Worm (Caenorhabditis elegans) whole organism, young adult: ENCODE measurements around the gene F41E6.12.

Experiments used
- B0019.2 ChIP-seq: fragments of 200-800 bp; sonication (Bioruptor generic); conservative IDR thresholded peaks from 2 replicates; pipeline ENCODE4 v1.3.6; 2022; ENCODE audit warnings: missing genetic modification reagents, missing genetic modification characterization, missing compliant biosample characterization
- B0336.3 ChIP-seq: fragments of 200-800 bp; sonication (Bioruptor generic); IDR thresholded peaks from 2 replicates; pipeline ENCODE4 v1.3.6; 2022; ENCODE audit warnings: missing genetic modification characterization, missing compliant biosample characterization
- C17E4.6 ChIP-seq: fragments of 200-800 bp; sonication (Bioruptor generic); IDR thresholded peaks from 2 replicates; pipeline ENCODE4 v1.3.6; 2022; ENCODE audit warnings: missing genetic modification reagents, missing genetic modification characterization, missing compliant biosample characterization
- D2030.7 ChIP-seq: fragments of 200-800 bp; sonication (Bioruptor generic); IDR thresholded peaks from 2 replicates; pipeline ENCODE4 v1.3.6; 2022; ENCODE audit warnings: missing genetic modification reagents, missing genetic modification characterization, missing compliant biosample characterization
- F37B4.10 ChIP-seq: fragments of 200-800 bp; sonication (Bioruptor generic); IDR thresholded peaks from 2 replicates; pipeline ENCODE4 v1.3.6; 2022; ENCODE audit warnings: missing genetic modification characterization, missing compliant biosample characterization
- K12H6.12 ChIP-seq: fragments of 200-800 bp; sonication (Bioruptor generic); optimal IDR thresholded peaks from 2 replicates; lab custom pipeline; 2018; ENCODE audit warnings: mild to moderate bottlenecking, missing genetic modification characterization, missing compliant biosample characterization
- Y53F4B.3 ChIP-seq: fragments of 200-800 bp; sonication (Bioruptor generic); IDR thresholded peaks from 2 replicates; pipeline ENCODE4 v1.3.6; 2022; ENCODE audit warnings: missing genetic modification reagents, missing genetic modification characterization, missing compliant biosample characterization
- Y95B8A.8 ChIP-seq: fragments of 200-800 bp; sonication (Bioruptor generic); IDR thresholded peaks from 2 replicates; pipeline ENCODE4 v1.3.6; 2022; ENCODE audit warnings: missing genetic modification reagents, missing genetic modification characterization, missing compliant biosample characterization
- ZK185.1 ChIP-seq: sonication (generic microtip); optimal IDR thresholded peaks from 2 replicates; lab custom pipeline; 2016; ENCODE audit warnings: mild to moderate bottlenecking, missing genetic modification characterization, missing compliant biosample characterization; ENCODE audit not compliant: poor library complexity, severe bottlenecking
- ama-1 ChIP-seq, 3 experiments: fragments of 150-350 bp in 1 of 3; sonication (generic microtip) in 2 of 3; optimal IDR thresholded peaks; 2 replicates each; lab custom pipeline; 2014 to 2018; ENCODE audit warnings: missing biosample characterization in 2 of 3, missing genetic modification characterization in 2 of 3, missing genetic modification reagents in 2 of 3
- atf-7 ChIP-seq: sonication (generic microtip); optimal IDR thresholded peaks from 2 replicates; lab custom pipeline; 2017; ENCODE audit warnings: mild to moderate bottlenecking, missing genetic modification characterization, missing compliant biosample characterization
- attf-5 ChIP-seq: fragments of 200-800 bp; sonication (Bioruptor generic); optimal IDR thresholded peaks from 2 replicates; lab custom pipeline; 2018; ENCODE audit warnings: mild to moderate bottlenecking, missing genetic modification characterization, missing compliant biosample characterization
- cebp-2 ChIP-seq: fragments of 200-800 bp; sonication (Bioruptor generic); IDR thresholded peaks from 2 replicates; pipeline ENCODE4 v1.3.6; 2022; ENCODE audit warnings: missing genetic modification characterization, missing compliant biosample characterization
- ceh-58 ChIP-seq: fragments of 200-800 bp; sonication (Bioruptor generic); IDR thresholded peaks from 2 replicates; pipeline ENCODE4 v1.3.6; 2022; ENCODE audit warnings: missing genetic modification characterization, missing compliant biosample characterization
- die-1 ChIP-seq: sonication (generic microtip); optimal IDR thresholded peaks from 2 replicates; lab custom pipeline; 2016; ENCODE audit warnings: missing genotype, mild to moderate bottlenecking, missing genetic modification characterization, missing compliant biosample characterization
- dox-1 ChIP-seq: fragments of 200-800 bp; sonication (Bioruptor generic); IDR thresholded peaks from 2 replicates; pipeline ENCODE4 v1.3.6; 2022; ENCODE audit warnings: missing genetic modification reagents, missing genetic modification characterization, missing compliant biosample characterization
- dpl-1 ChIP-seq: fragments of 150-350 bp; optimal IDR thresholded peaks from 2 replicates; lab custom pipeline; 2014; ENCODE audit warnings: missing biosample characterization, missing genetic modification reagents, missing genetic modification characterization
- efl-1 ChIP-seq: fragments of 150-350 bp; optimal IDR thresholded peaks from 2 replicates; lab custom pipeline; 2014; ENCODE audit warnings: missing biosample characterization, missing genetic modification reagents, missing genetic modification characterization
- egl-18 ChIP-seq: fragments of 200-800 bp; sonication (Bioruptor generic); IDR thresholded peaks from 2 replicates; pipeline ENCODE4 v1.3.6; 2022; ENCODE audit warnings: missing genetic modification reagents, missing genetic modification characterization, missing compliant biosample characterization
- ekl-4 ChIP-seq: fragments of 200-800 bp; sonication (Bioruptor generic); IDR thresholded peaks from 2 replicates; pipeline ENCODE4 v1.3.6; 2022; ENCODE audit warnings: missing genetic modification reagents, missing genetic modification characterization, missing compliant biosample characterization
- him-1 ChIP-seq: sonication (generic microtip); optimal IDR thresholded peaks from 2 replicates; lab custom pipeline; 2016; ENCODE audit warnings: missing genotype, missing genetic modification reagents, missing genetic modification characterization, missing compliant biosample characterization
- lag-1 ChIP-seq: fragments of 200-800 bp; sonication (Bioruptor generic); IDR thresholded peaks from 2 replicates; pipeline ENCODE4 v1.3.6; 2022; ENCODE audit warnings: missing genetic modification reagents, missing genetic modification characterization, missing compliant biosample characterization
- lin-40 ChIP-seq: sonication (generic microtip); optimal IDR thresholded peaks from 2 replicates; lab custom pipeline; 2016; ENCODE audit warnings: missing genetic modification characterization, mild to moderate bottlenecking, missing compliant biosample characterization, missing genotype, missing genetic modification reagents
- lir-1 ChIP-seq: fragments of 200-800 bp; sonication (Bioruptor generic); conservative IDR thresholded peaks from 2 replicates; pipeline ENCODE4 v1.3.6; 2022; ENCODE audit warnings: missing genetic modification reagents, missing genetic modification characterization, missing compliant biosample characterization
- madf-10 ChIP-seq: sonication (generic microtip); optimal IDR thresholded peaks from 2 replicates; lab custom pipeline; 2016; ENCODE audit warnings: mild to moderate bottlenecking, missing genetic modification characterization, missing compliant biosample characterization
- madf-3 ChIP-seq: fragments of 200-800 bp; sonication (Bioruptor generic); IDR thresholded peaks from 2 replicates; pipeline ENCODE4 v1.3.6; 2022; ENCODE audit warnings: missing genetic modification reagents, missing genetic modification characterization, missing compliant biosample characterization
- mxl-1 ChIP-seq: sonication (generic microtip); optimal IDR thresholded peaks from 2 replicates; lab custom pipeline; 2016; ENCODE audit warnings: missing genetic modification characterization, missing compliant biosample characterization
- nfyb-1 ChIP-seq: fragments of 200-800 bp; sonication (Bioruptor generic); IDR thresholded peaks from 2 replicates; pipeline ENCODE4 v1.3.6; 2022; ENCODE audit warnings: missing genetic modification reagents, missing genetic modification characterization, missing compliant biosample characterization
- nhr-120 ChIP-seq: fragments of 200-800 bp; sonication (Bioruptor generic); IDR thresholded peaks from 2 replicates; pipeline ENCODE4 v1.3.6; 2022; ENCODE audit warnings: missing genetic modification characterization, missing compliant biosample characterization
- nhr-179 ChIP-seq: sonication (generic microtip); optimal IDR thresholded peaks from 2 replicates; lab custom pipeline; 2016; ENCODE audit warnings: mild to moderate bottlenecking, missing genetic modification characterization, missing compliant biosample characterization
- repo-1 ChIP-seq: sonication (generic microtip); optimal IDR thresholded peaks from 2 replicates; lab custom pipeline; 2017; ENCODE audit warnings: mild to moderate bottlenecking, missing genetic modification characterization, missing compliant biosample characterization
- snpc-3.4 ChIP-seq: sonication (generic microtip); optimal IDR thresholded peaks from 2 replicates; lab custom pipeline; 2017; ENCODE audit warnings: missing genetic modification characterization, mild to moderate bottlenecking, missing compliant biosample characterization, antibody characterized with exemption, moderate library complexity, missing genotype, missing genetic modification reagents
- tbx-9 ChIP-seq: sonication (generic microtip); optimal IDR thresholded peaks from 2 replicates; lab custom pipeline; 2016; ENCODE audit warnings: borderline replicate concordance, missing genetic modification characterization, inconsistent platforms, missing compliant biosample characterization
- ztf-22 ChIP-seq: fragments of 200-800 bp; sonication (Bioruptor generic); optimal IDR thresholded peaks from 2 replicates; lab custom pipeline; 2018; ENCODE audit warnings: mild to moderate bottlenecking, missing genetic modification characterization, moderate library complexity, missing compliant biosample characterization
- ztf-25 ChIP-seq: fragments of 200-800 bp; sonication (Bioruptor generic); IDR thresholded peaks from 2 replicates; pipeline ENCODE4 v1.3.6; 2022; ENCODE audit warnings: missing genetic modification reagents, missing genetic modification characterization, missing compliant biosample characterization
- ztf-26 ChIP-seq: sonication (generic microtip); optimal IDR thresholded peaks from 2 replicates; lab custom pipeline; 2017; ENCODE audit warnings: missing genetic modification characterization, missing compliant biosample characterization
- ztf-28 ChIP-seq: fragments of 200-800 bp; sonication (Bioruptor generic); IDR thresholded peaks from 2 replicates; pipeline ENCODE4 v1.3.6; 2022; ENCODE audit warnings: missing genetic modification reagents, missing genetic modification characterization, missing compliant biosample characterization

The F41E6.12 gene

DNA sequence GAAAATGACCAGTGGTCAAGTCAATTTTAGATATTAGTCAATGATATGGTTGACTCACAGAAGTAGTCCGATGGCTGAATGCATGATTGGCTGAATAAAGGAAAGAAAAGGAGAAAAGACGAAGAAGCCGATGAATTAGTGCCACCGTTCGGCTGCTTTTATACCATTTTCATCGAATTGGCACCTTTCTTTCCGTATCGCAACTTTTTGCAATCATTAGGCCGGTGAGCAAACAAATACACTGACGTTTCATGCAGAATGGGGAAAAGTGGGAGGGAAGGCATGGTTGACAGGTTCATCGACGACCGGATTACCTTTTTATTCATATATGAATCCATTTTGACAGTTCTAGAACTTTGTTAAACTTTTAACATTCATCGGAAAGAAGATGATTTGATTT, 7.7 kb downstream of the F41E6.12 start, which contains the start of gene idpc-2:
TSS of gene idpc-2 (minus strand) at position 101 of the 400 bp plus-strand sequence.
- TF ChIP-seq Y95B8A.8 (GFP tag; lab: Robert Waterston, UW) (no peak), ztf-22 (GFP tag; lab: Kevin White, UChicago) (no peak), atf-7 (tag; lab: Kevin White, UChicago) (no peak), C17E4.6 (no peak), tbx-9 (tag; lab: Kevin White, UChicago) (no peak), ceh-58 (GFP tag; lab: Robert Waterston, UW) (no peak), efl-1 (GFP tag; lab: Kevin White, UChicago) (no peak), ztf-25 (GFP tag; lab: Robert Waterston, UW) (no peak), cebp-2 (no peak)

DNA sequence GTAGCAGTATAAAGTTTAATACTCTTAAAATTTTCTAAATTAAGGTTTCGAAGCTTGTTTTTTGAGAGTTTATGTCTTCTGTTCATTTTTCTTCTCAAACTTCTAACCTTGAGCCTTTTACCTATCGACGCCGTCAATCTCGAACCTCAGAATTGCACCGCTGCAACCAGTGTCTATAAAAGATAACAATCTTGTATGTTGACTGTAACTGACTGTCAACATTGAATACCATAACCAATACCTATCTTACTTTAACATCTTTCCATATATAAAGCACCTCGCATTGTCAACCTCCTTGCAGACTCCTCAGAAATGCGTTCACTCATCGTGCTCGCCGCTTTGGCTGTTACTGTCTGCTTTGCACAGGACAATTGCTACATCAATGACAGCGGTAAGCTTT, 10.2 kb downstream of the F41E6.12 start, which contains the start of gene grd-5:
TSS of gene grd-5 (plus strand) at position 295 of the 400 bp plus-strand sequence.
- TF ChIP-seq F37B4.10, result no peak
- TF ChIP-seq attf-5 (GFP tag; lab: Kevin White, UChicago), result no peak
- no peak for TF ChIP-seq nhr-120
- no peak for TF ChIP-seq lag-1 (GFP tag; lab: Robert Waterston, UW)
- TF ChIP-seq lin-40, result no peak
- no peak for TF ChIP-seq repo-1 (tag; lab: Kevin White, UChicago)
- no peak for TF ChIP-seq ZK185.1
- TF ChIP-seq, all 124 proteins: peak for 0

DNA sequence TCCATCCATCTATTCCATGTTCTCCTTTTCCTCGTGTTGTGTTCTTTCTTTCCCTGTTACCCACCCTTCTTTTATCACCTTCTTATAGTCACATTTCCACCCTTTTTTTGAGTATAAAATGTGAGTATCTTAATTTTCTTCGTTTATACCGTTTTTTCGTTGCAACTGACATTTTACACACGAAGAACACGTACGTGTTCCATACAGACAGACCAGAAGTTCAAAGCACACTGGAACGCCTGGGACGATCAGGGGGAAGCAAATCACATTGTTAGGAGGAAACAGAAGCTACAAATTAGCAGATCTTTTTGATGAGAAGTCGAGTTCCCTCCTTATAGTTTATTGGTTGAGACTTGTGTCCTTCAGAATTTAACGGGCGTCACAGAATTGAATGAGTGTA, 13.2 kb downstream of the F41E6.12 start:
- no peak for TF ChIP-seq D2030.7 (GFP tag; lab: Robert Waterston, UW)
- TF ChIP-seq B0019.2 (GFP tag; lab: Robert Waterston, UW), result no peak
- no peak for TF ChIP-seq dpl-1
- TF ChIP-seq nfyb-1, result no peak
- TF ChIP-seq madf-10 (tag; lab: Kevin White, UChicago), result no peak
- TF ChIP-seq B0336.3 (GFP tag; lab: Robert Waterston, UW), result 0 out of 2 replicates have a peak, but pooled peaks have one; percentile 16
- TF ChIP-seq ama-1 (optimal IDR thresholded peaks at IDR 0.05; lab: Kevin White, UChicago), result no peak
- no peak for TF ChIP-seq ama-1 (GFP tag; optimal IDR thresholded peaks at IDR 0.05; lab: Kevin White, UChicago)
- TF ChIP-seq lir-1 (GFP tag; lab: Robert Waterston, UW), result no peak
- no peak for TF ChIP-seq snpc-3.4
- no peak for TF ChIP-seq ztf-26 (tag; lab: Kevin White, UChicago)
- TF ChIP-seq ekl-4 (GFP tag; lab: Robert Waterston, UW), result peak; percentile 22; the same call in 1 of the 2 replicates
- TF ChIP-seq tbx-9 (tag; lab: Kevin White, UChicago), result no peak
- no peak for TF ChIP-seq nhr-179
- TF ChIP-seq him-1 (tag; lab: Kevin White, UChicago), result peak; percentile 23
- TF ChIP-seq Y53F4B.3 (GFP tag; lab: Robert Waterston, UW), result no peak
- no peak for TF ChIP-seq K12H6.12 (tag; lab: Kevin White, UChicago)
- no peak for TF ChIP-seq egl-18 (GFP tag; lab: Robert Waterston, UW)
- no peak for TF ChIP-seq ztf-28 (GFP tag; lab: Robert Waterston, UW)
- no peak for TF ChIP-seq F37B4.10
- TF ChIP-seq madf-3 (GFP tag; lab: Robert Waterston, UW), result 0 out of 2 replicates have a peak, but pooled peaks have one; percentile 29
- TF ChIP-seq mxl-1 (tag; lab: Kevin White, UChicago), result no peak
- TF ChIP-seq die-1, result no peak
- no peak for TF ChIP-seq dox-1
